Worm (Caenorhabditis elegans): ENCODE measurements around the gene C01B10.7.

ce11 chrIV:6667898-6668297, 29.5 kb downstream of the C01B10.7 start, which contains the start of gene Y73B6A.1:
- TF ChIP-seq unc-62 (GFP tag; optimal IDR thresholded peaks at IDR 0.05) (no peak), skn-1 (tag; optimal IDR thresholded peaks at IDR 0.05) (no peak), unc-30 (tag; optimal IDR thresholded peaks at IDR 0.05) (no peak)
